Worm (Caenorhabditis elegans): Measurements from ENCODE around the gene twk-3.
A peak's percentile ranks its signal among the peaks of the same experiment; 100 is the strongest.

twk-3 gene

ce11 chrII:8178614-8179013 lies 34.0 kb downstream of the twk-3 start:
- TF ChIP-seq ceh-45 (GFP tag; IDR thresholded peaks at IDR 0.05) = no peak
- no peak for TF ChIP-seq ceh-24 (tag; optimal IDR thresholded peaks at IDR 0.05)
- no peak for TF ChIP-seq fkh-6 (tag; optimal IDR thresholded peaks at IDR 0.05)
- no peak for TF ChIP-seq ref-2 (tag; optimal IDR thresholded peaks at IDR 0.05)
- no peak for TF ChIP-seq ceh-31 (tag; optimal IDR thresholded peaks at IDR 0.05)
- no peak for TF ChIP-seq ceh-18 (tag; optimal IDR thresholded peaks at IDR 0.05)
- TF ChIP-seq tbx-2 (tag; optimal IDR thresholded peaks at IDR 0.05) = no peak
- no peak for TF ChIP-seq madf-2 (tag; optimal IDR thresholded peaks at IDR 0.05)
- no peak for TF ChIP-seq ets-4 (tag; optimal IDR thresholded peaks at IDR 0.05)
- TF ChIP-seq ttx-3 (tag; optimal IDR thresholded peaks at IDR 0.05) = no peak
- no peak for TF ChIP-seq mec-3 (tag; optimal IDR thresholded peaks at IDR 0.05; ENCODE audit: borderline replicate concordance)
- TF ChIP-seq hlh-6 (tag; optimal IDR thresholded peaks at IDR 0.05) = no peak
- no peak for TF ChIP-seq eyg-1 (tag; optimal IDR thresholded peaks at IDR 0.05)
- no peak for TF ChIP-seq fax-1 (tag; optimal IDR thresholded peaks at IDR 0.05)

ce11 chrII:8177095-8177494 lies 35.5 kb downstream of the twk-3 start, which contains the start of gene acr-14:
Gene acr-14 (minus strand): TSS chrII:8177195.
- no peak for TF ChIP-seq ceh-45 (GFP tag; IDR thresholded peaks at IDR 0.05)

- TF ChIP-seq unc-55 (GFP tag; optimal IDR thresholded peaks at IDR 0.05) (no peak), syd-9 (tag; optimal IDR thresholded peaks at IDR 0.05) (no peak), ceh-34 (tag; optimal IDR thresholded peaks at IDR 0.05) (no peak)
Observed at ce11 chrII:8174148-8174547, 38.4 kb downstream of the twk-3 start.

ce11 chrII:8173449-8173848 lies 39.1 kb downstream of the twk-3 start, which contains the start of the genes decr-1.3 and T05C12.1:
Gene decr-1.3 (minus strand): TSS chrII:8173549.
Gene T05C12.1 (plus strand): TSS chrII:8173680.
- no peak for TF ChIP-seq ceh-30 (tag; optimal IDR thresholded peaks at IDR 0.05)

- no peak for TF ChIP-seq K09A11.1 (tag; optimal IDR thresholded peaks at IDR 0.05; ENCODE audit: insufficient read depth)
- TF ChIP-seq ceh-30 (tag; optimal IDR thresholded peaks at IDR 0.05) = no peak
- no peak for TF ChIP-seq C08G9.2 (tag; optimal IDR thresholded peaks at IDR 0.05)
Observed at ce11 chrII:8170374-8170773, 42.2 kb downstream of the twk-3 start, which contains the start of gene T05C12.11. Gene T05C12.11 (minus strand): TSS chrII:8170474.

ce11 chrII:8169283-8169682 lies 43.3 kb downstream of the twk-3 start, which contains the start of gene T05C12.15:
Gene T05C12.15 (plus strand): TSS chrII:8169583.
- TF ChIP-seq unc-55 (GFP tag; optimal IDR thresholded peaks at IDR 0.05) (peak; percentile 20), unc-86 (tag; optimal IDR thresholded peaks at IDR 0.05) (no peak)

- TF ChIP-seq che-1 (tag; optimal IDR thresholded peaks at IDR 0.05) (no peak), tbx-7 (tag; optimal IDR thresholded peaks at IDR 0.05) (no peak), hlh-6 (tag; optimal IDR thresholded peaks at IDR 0.05) (no peak), K02D7.2 (tag; optimal IDR thresholded peaks at IDR 0.05) (no peak), fkh-6 (tag; optimal IDR thresholded peaks at IDR 0.05) (no peak), ceh-6 (GFP tag; optimal IDR thresholded peaks at IDR 0.05) (no peak), T23F11.4 (GFP tag; optimal IDR thresholded peaks at IDR 0.05) (no peak), ceh-22 (tag; optimal IDR thresholded peaks at IDR 0.05) (no peak), ttx-3 (tag; optimal IDR thresholded peaks at IDR 0.05) (no peak), unc-42 (tag; optimal IDR thresholded peaks at IDR 0.05) (peak; percentile 98), pha-4 (tag; optimal IDR thresholded peaks at IDR 0.05) (no peak), ceh-30 (tag; optimal IDR thresholded peaks at IDR 0.05) (no peak), rnt-1 (tag; optimal IDR thresholded peaks at IDR 0.05) (peak; percentile 15), pros-1 (tag; optimal IDR thresholded peaks at IDR 0.05) (no peak), lin-11 (tag; optimal IDR thresholded peaks at IDR 0.05) (no peak), lim-6 (tag; optimal IDR thresholded peaks at IDR 0.05) (no peak), hlh-8 (tag; optimal IDR thresholded peaks at IDR 0.05) (no peak), eyg-1 (tag; optimal IDR thresholded peaks at IDR 0.05) (no peak), unc-86 (tag; optimal IDR thresholded peaks at IDR 0.05) (no peak), mec-3 (tag; optimal IDR thresholded peaks at IDR 0.05; ENCODE audit: borderline replicate concordance) (no peak), sdc-2 (tag; optimal IDR thresholded peaks at IDR 0.05) (no peak), elt-2 (tag; optimal IDR thresholded peaks at IDR 0.05) (no peak), unc-55 (GFP tag; optimal IDR thresholded peaks at IDR 0.05) (peak; percentile 11), hlh-15 (tag; optimal IDR thresholded peaks at IDR 0.05) (no peak), nhr-232 (tag; optimal IDR thresholded peaks at IDR 0.05) (no peak), nfya-1 (tag; optimal IDR thresholded peaks at IDR 0.05) (no peak), ceh-31 (tag; optimal IDR thresholded peaks at IDR 0.05) (no peak), odd-2 (tag; optimal IDR thresholded peaks at IDR 0.05) (no peak)
Observed at ce11 chrII:8162120-8162648, 50.4 kb downstream of the twk-3 start, which contains the start of the genes emb-27 and rrf-3. Gene emb-27 (minus strand): TSS chrII:8162170. Gene rrf-3 (plus strand): TSS chrII:8162465.
